Worm (Caenorhabditis elegans) whole organism, L4 larva: ENCODE data around the gene C55A6.6.
"Not testable (repeated sequence)": the region's sequence is repeated elsewhere in the genome, so short reads cannot be mapped to it uniquely, and the experiment has no call there.

Experiments used
- F37D6.2 ChIP-seq: sonication (generic microtip); optimal IDR thresholded peaks from 2 replicates; lab custom pipeline; 2016; ENCODE audit warnings: mild to moderate bottlenecking, missing genetic modification characterization, missing compliant biosample characterization
- R02D3.7 ChIP-seq: fragments of 150-350 bp; sonication (generic microtip); optimal IDR thresholded peaks from 3 replicates; lab custom pipeline; 2014; ENCODE audit warnings: missing biosample characterization, missing genetic modification characterization
- T20F7.1 ChIP-seq: fragments of 200-800 bp; sonication (Bioruptor generic); optimal IDR thresholded peaks from 2 replicates; lab custom pipeline; 2018; ENCODE audit warnings: mild to moderate bottlenecking, missing genetic modification characterization, missing compliant biosample characterization
- T26A8.4 ChIP-seq: fragments of 200-800 bp; sonication (Bioruptor generic); IDR thresholded peaks from 2 replicates; pipeline ENCODE4 v1.3.6; 2022; ENCODE audit warnings: missing genetic modification characterization, missing compliant biosample characterization
- Y48G9A.11 ChIP-seq: fragments of 200-800 bp; sonication (Bioruptor generic); IDR thresholded peaks from 2 replicates; pipeline ENCODE4 v1.3.6; 2022; ENCODE audit warnings: missing genetic modification reagents, missing genetic modification characterization, missing compliant biosample characterization
- ZK337.2 ChIP-seq: fragments of 200-800 bp; sonication (Bioruptor generic); IDR thresholded peaks from 2 replicates; pipeline ENCODE4 v1.3.6; 2022; ENCODE audit warnings: missing genetic modification reagents, missing genetic modification characterization, missing compliant biosample characterization
- aha-1 ChIP-seq: fragments of 150-350 bp; peaks from one replicate; lab custom pipeline; 2014; ENCODE audit warnings: missing biosample characterization, missing genetic modification characterization
- ceh-20 ChIP-seq: fragments of 200-800 bp; sonication (Bioruptor generic); IDR thresholded peaks from 2 replicates; pipeline ENCODE4 v1.3.6; 2022; ENCODE audit warnings: missing genetic modification reagents, missing genetic modification characterization, missing compliant biosample characterization
- ctbp-1 ChIP-seq: fragments of 200-800 bp; sonication (Bioruptor generic); IDR thresholded peaks from 2 replicates; pipeline ENCODE4 v1.3.6; 2022; ENCODE audit warnings: missing genetic modification reagents, missing genetic modification characterization, missing compliant biosample characterization
- daf-16 ChIP-seq, 3 experiments: sonication (generic microtip); optimal IDR thresholded peaks; 2 replicates each; lab custom pipeline; 2016 to 2017; ENCODE audit warnings: missing genetic modification characterization in 3 of 3, missing genetic modification reagents in 3 of 3, mild to moderate bottlenecking in 2 of 3, missing compliant biosample characterization in 2 of 3, missing biosample characterization in 1 of 3, moderate library complexity in 1 of 3
- daf-19 ChIP-seq: fragments of 200-800 bp; sonication (Bioruptor generic); conservative IDR thresholded peaks from 2 replicates; pipeline ENCODE4 v1.3.6; 2022; ENCODE audit warnings: missing genetic modification characterization, missing compliant biosample characterization
- dmd-6 ChIP-seq: fragments of 200-800 bp; sonication (Bioruptor generic); IDR thresholded peaks from 2 replicates; pipeline ENCODE4 v1.3.6; 2022; ENCODE audit warnings: missing genetic modification reagents, missing genetic modification characterization, missing compliant biosample characterization
- dmd-9 ChIP-seq: fragments of 200-800 bp; sonication (Bioruptor generic); IDR thresholded peaks from 2 replicates; pipeline ENCODE4 v1.3.6; 2022; ENCODE audit warnings: missing genetic modification reagents, missing genetic modification characterization, missing compliant biosample characterization
- dpl-1 ChIP-seq: fragments of 150-350 bp; optimal IDR thresholded peaks from 2 replicates; lab custom pipeline; 2014; ENCODE audit warnings: missing biosample characterization, missing genetic modification reagents, missing genetic modification characterization
- dve-1 ChIP-seq: sonication (generic microtip); optimal IDR thresholded peaks from 2 replicates; lab custom pipeline; 2017; ENCODE audit warnings: antibody characterized with exemption, mild to moderate bottlenecking, missing genetic modification characterization, missing compliant biosample characterization; ENCODE audit not compliant: insufficient read depth
- egl-43 ChIP-seq: fragments of 200-800 bp; sonication (Bioruptor generic); IDR thresholded peaks from 2 replicates; pipeline ENCODE4 v1.3.6; 2022; ENCODE audit warnings: missing genetic modification reagents, missing genetic modification characterization, missing compliant biosample characterization
- hif-1 ChIP-seq, 2 experiments: sonication (generic microtip); optimal IDR thresholded peaks; 2 replicates each; lab custom pipeline; 2016 to 2017; ENCODE audit warnings: missing compliant biosample characterization in 2 of 2, missing genetic modification characterization in 2 of 2, missing genetic modification reagents in 2 of 2, missing genotype in 2 of 2, mild to moderate bottlenecking in 1 of 2
- hlh-11 ChIP-seq: fragments of 200-800 bp; sonication (Bioruptor generic); optimal IDR thresholded peaks from 2 replicates; lab custom pipeline; 2018; ENCODE audit warnings: mild to moderate bottlenecking, missing genetic modification characterization, missing compliant biosample characterization
- hlh-30 ChIP-seq: sonication (generic microtip); optimal IDR thresholded peaks from 2 replicates; lab custom pipeline; 2017; ENCODE audit warnings: antibody characterized with exemption, mild to moderate bottlenecking, missing genetic modification characterization, missing compliant biosample characterization; ENCODE audit not compliant: insufficient read depth
- hmg-1.1 ChIP-seq: fragments of 200-800 bp; sonication (Bioruptor generic); IDR thresholded peaks from 2 replicates; pipeline ENCODE4 v1.3.6; 2022; ENCODE audit warnings: missing genetic modification reagents, missing genetic modification characterization, missing compliant biosample characterization
- lim-7 ChIP-seq: fragments of 200-800 bp; sonication (Bioruptor generic); IDR thresholded peaks from 2 replicates; pipeline ENCODE4 v1.3.6; 2022; ENCODE audit warnings: missing genetic modification characterization, missing compliant biosample characterization
- lin-13 ChIP-seq: fragments of 150-350 bp; optimal IDR thresholded peaks from 2 replicates; lab custom pipeline; 2014; ENCODE audit warnings: missing biosample characterization, missing genetic modification reagents, missing genetic modification characterization
- lin-29 ChIP-seq: fragments of 200-800 bp; sonication (Bioruptor generic); IDR thresholded peaks from 2 replicates; pipeline ENCODE4 v1.3.6; 2022; ENCODE audit warnings: missing genetic modification reagents, missing genetic modification characterization, missing compliant biosample characterization
- lin-38 ChIP-seq: fragments of 200-800 bp; sonication (Bioruptor generic); IDR thresholded peaks from 2 replicates; pipeline ENCODE4 v1.3.6; 2022; ENCODE audit warnings: missing genetic modification reagents, missing genetic modification characterization, missing compliant biosample characterization
- lsy-2 ChIP-seq, 2 experiments: fragments of 150-350 bp in 1 of 2; sonication (generic microtip) in 1 of 2; optimal IDR thresholded peaks; 2 replicates each; lab custom pipeline; 2014 to 2017; ENCODE audit warnings: missing biosample characterization in 2 of 2, missing genetic modification characterization in 2 of 2
- mdl-1 ChIP-seq, 2 experiments: fragments of 150-350 bp in 1 of 2; sonication (generic microtip) in 1 of 2; optimal IDR thresholded peaks; 2 replicates each; lab custom pipeline; 2014 to 2017; ENCODE audit warnings: missing biosample characterization in 2 of 2, missing genetic modification characterization in 2 of 2
- mep-1 ChIP-seq: fragments of 150-350 bp; sonication (generic microtip); optimal IDR thresholded peaks from 3 replicates; lab custom pipeline; 2014; ENCODE audit warnings: missing biosample characterization, missing genetic modification characterization
- mes-2 ChIP-seq: sonication (generic microtip); optimal IDR thresholded peaks from 2 replicates; lab custom pipeline; 2016; ENCODE audit warnings: missing genotype, mild to moderate bottlenecking, missing genetic modification characterization, missing compliant biosample characterization; ENCODE audit not compliant: poor library complexity, severe bottlenecking
- mxl-3 ChIP-seq: fragments of 200-800 bp; sonication (Bioruptor generic); optimal IDR thresholded peaks from 2 replicates; lab custom pipeline; 2018; ENCODE audit warnings: mild to moderate bottlenecking, missing genetic modification characterization, missing compliant biosample characterization
- nhr-102 ChIP-seq: sonication (generic microtip); optimal IDR thresholded peaks from 2 replicates; lab custom pipeline; 2016; ENCODE audit warnings: mild to moderate bottlenecking, missing genetic modification characterization, moderate library complexity, missing compliant biosample characterization
- nhr-25 ChIP-seq: sonication (generic microtip); optimal IDR thresholded peaks from 2 replicates; lab custom pipeline; 2017; ENCODE audit warnings: missing genetic modification characterization, mild to moderate bottlenecking, missing compliant biosample characterization, antibody characterized with exemption, moderate library complexity, borderline replicate concordance; ENCODE audit not compliant: insufficient read depth
- nhr-28 ChIP-seq: fragments of 150-350 bp; optimal IDR thresholded peaks from 2 replicates; lab custom pipeline; 2014; ENCODE audit warnings: missing biosample characterization, missing genetic modification characterization
- nhr-42 ChIP-seq: fragments of 200-800 bp; sonication (Bioruptor generic); IDR thresholded peaks from 2 replicates; pipeline ENCODE4 v1.3.6; 2022; ENCODE audit warnings: missing genetic modification characterization, missing compliant biosample characterization
- nhr-48 ChIP-seq: sonication (generic microtip); optimal IDR thresholded peaks from 2 replicates; lab custom pipeline; 2016; ENCODE audit warnings: mild to moderate bottlenecking, missing genetic modification characterization, missing compliant biosample characterization
- nhr-77 ChIP-seq: fragments of 150-350 bp; optimal IDR thresholded peaks from 2 replicates; lab custom pipeline; 2014; ENCODE audit warnings: missing biosample characterization, missing genetic modification characterization
- pha-4 ChIP-seq, 2 experiments: fragments of 150-350 bp in 1 of 2; fragments of 200-800 bp in 1 of 2; sonication (Bioruptor generic) in 1 of 2; IDR thresholded peaks in 1 of 2; optimal IDR thresholded peaks in 1 of 2; 2 replicates each; pipeline versions ENCODE4 v1.3.6 to Lab custom; 2014 to 2022; ENCODE audit warnings: missing genetic modification characterization in 2 of 2, missing genetic modification reagents in 2 of 2, missing biosample characterization in 1 of 2, missing compliant biosample characterization in 1 of 2
- php-3 ChIP-seq: fragments of 200-800 bp; sonication (Bioruptor generic); IDR thresholded peaks from 2 replicates; pipeline ENCODE4 v1.3.6; 2022; ENCODE audit warnings: missing genetic modification reagents, missing genetic modification characterization, missing compliant biosample characterization
- rbr-2 ChIP-seq: sonication (generic microtip); optimal IDR thresholded peaks from 2 replicates; lab custom pipeline; 2016; ENCODE audit warnings: missing genotype, missing genetic modification characterization, missing compliant biosample characterization
- saeg-2 ChIP-seq: fragments of 200-800 bp; sonication (Bioruptor generic); IDR thresholded peaks from 2 replicates; pipeline ENCODE4 v1.3.6; 2022; ENCODE audit warnings: missing genetic modification reagents, missing genetic modification characterization, missing compliant biosample characterization
- set-16 ChIP-seq: fragments of 200-800 bp; sonication (Bioruptor generic); IDR thresholded peaks from 2 replicates; pipeline ENCODE4 v1.3.6; 2022; ENCODE audit warnings: missing genetic modification reagents, missing genetic modification characterization, missing compliant biosample characterization
- snpc-1.2 ChIP-seq: fragments of 200-800 bp; sonication (Bioruptor generic); IDR thresholded peaks from 2 replicates; pipeline ENCODE4 v1.3.6; 2022; ENCODE audit warnings: missing genetic modification reagents, missing genetic modification characterization, missing compliant biosample characterization
- spr-1 ChIP-seq: sonication (generic microtip); optimal IDR thresholded peaks from 2 replicates; lab custom pipeline; 2016; ENCODE audit warnings: mild to moderate bottlenecking, missing genetic modification characterization, missing compliant biosample characterization
- tra-1 ChIP-seq: fragments of 200-800 bp; sonication (Bioruptor generic); IDR thresholded peaks from 2 replicates; pipeline ENCODE4 v1.3.6; 2022; ENCODE audit warnings: missing genetic modification reagents, missing genetic modification characterization, missing compliant biosample characterization
- unc-130 ChIP-seq: sonication (generic microtip); optimal IDR thresholded peaks from 2 replicates; lab custom pipeline; 2016; ENCODE audit warnings: missing genetic modification reagents, missing genetic modification characterization, missing compliant biosample characterization
- vab-7 ChIP-seq: fragments of 200-800 bp; sonication (Bioruptor generic); IDR thresholded peaks from 2 replicates; pipeline ENCODE4 v1.3.6; 2022; ENCODE audit warnings: missing genetic modification reagents, missing genetic modification characterization, missing compliant biosample characterization

Gene C55A6.6

ce11 chrV:11504853-11505397 is 9.6 kb downstream of the C55A6.6 start, which contains the start of the genes C55A6.1 and C55A6.10:
Gene C55A6.1 (minus strand): TSS chrV:11504968.
Gene C55A6.10 (plus strand): TSS chrV:11505347.
- TF ChIP-seq aha-1 (tag; lab: Kevin White, UChicago) = peak; percentile 55
- peak; percentile 44 for TF ChIP-seq dpl-1 (GFP tag; lab: Kevin White, UChicago)
- TF ChIP-seq nhr-77 (tag; lab: Kevin White, UChicago) = peak; percentile 11
- peak; percentile 5 for TF ChIP-seq R02D3.7
- peak; percentile 53; the same call in 1 of the 2 replicates for TF ChIP-seq php-3 (GFP tag; lab: Robert Waterston, UW)
- TF ChIP-seq mes-2 = peak; percentile 89
- TF ChIP-seq lin-38 (GFP tag; lab: Robert Waterston, UW) = peak; percentile 87
- TF ChIP-seq unc-130 = peak; percentile 85
- TF ChIP-seq tra-1 (GFP tag; lab: Robert Waterston, UW) = 0 out of 2 replicates have a peak, but pooled peaks have one; percentile 55
- peak in 1 of 2 experiments; percentile 23 for TF ChIP-seq hif-1 (tag; optimal IDR thresholded peaks at IDR 0.05; lab: Kevin White, UChicago)
- peak; percentile 36 for TF ChIP-seq T20F7.1 (GFP tag; lab: Kevin White, UChicago)
- TF ChIP-seq daf-19 = 0 out of 2 replicates have a peak, but pooled peaks have one; percentile 38
- TF ChIP-seq T26A8.4 (GFP tag; lab: Robert Waterston, UW) = peak; percentile 68
- TF ChIP-seq hlh-30 (tag; lab: Kevin White, UChicago) = peak; percentile 49
- TF ChIP-seq nhr-48 (tag; lab: Kevin White, UChicago) = peak; percentile 64
- 0 out of 2 replicates have a peak, but pooled peaks have one; percentile 54 for TF ChIP-seq Y48G9A.11 (GFP tag; lab: Robert Waterston, UW)
- TF ChIP-seq lin-13 (GFP tag; lab: Kevin White, UChicago) = peak; percentile 42
- 0 out of 2 replicates have a peak, but pooled peaks have one; percentile 41 for TF ChIP-seq lin-29 (GFP tag; lab: Robert Waterston, UW)
- peak; percentile 78 for TF ChIP-seq snpc-1.2 (GFP tag; lab: Robert Waterston, UW)
- peak; percentile 79 for TF ChIP-seq dmd-6
- TF ChIP-seq mep-1 = peak; percentile 88
- peak; percentile 70; the same call in 1 of the 2 replicates for TF ChIP-seq vab-7 (GFP tag; lab: Robert Waterston, UW)
- peak; percentile 12 for TF ChIP-seq nhr-28
- not testable (repeated sequence) for TF ChIP-seq daf-16 (GFP tag; optimal IDR thresholded peaks at IDR 0.05; lab: Kevin White, UChicago); pha-4 (tag; optimal IDR thresholded peaks at IDR 0.05; lab: Kevin White, UChicago)
- peak; percentile 51 for TF ChIP-seq daf-16 (tag; optimal IDR thresholded peaks at IDR 0.05; lab: Kevin White, UChicago)
- peak; percentile 31 to 81 for TF ChIP-seq lsy-2 (tag; optimal IDR thresholded peaks at IDR 0.05; lab: Kevin White, UChicago)
- TF ChIP-seq set-16 = peak; percentile 54; the same call in 1 of the 2 replicates
- peak; percentile 78; the same call in 1 of the 2 replicates for TF ChIP-seq egl-43 (GFP tag; lab: Robert Waterston, UW)
- peak; percentile 63 for TF ChIP-seq F37D6.2
- TF ChIP-seq nhr-102 = peak; percentile 50
- peak; percentile 61 for TF ChIP-seq hlh-11 (tag; lab: Kevin White, UChicago)
- TF ChIP-seq nhr-42 (GFP tag; lab: Robert Waterston, UW) = peak; percentile 76
- TF ChIP-seq lim-7 (GFP tag; lab: Robert Waterston, UW) = peak; percentile 12
- peak; percentile 91 for TF ChIP-seq hmg-1.1
- peak; percentile 69 for TF ChIP-seq ceh-20 (GFP tag; lab: Robert Waterston, UW)
- peak; percentile 26 for TF ChIP-seq nhr-25 (tag; lab: Kevin White, UChicago)
- TF ChIP-seq dve-1 (tag; lab: Kevin White, UChicago) = peak; percentile 56
- TF ChIP-seq mdl-1 (tag; optimal IDR thresholded peaks at IDR 0.05; lab: Kevin White, UChicago) = peak in 1 of 2 experiments; percentile 52
- 0 out of 2 replicates have a peak, but pooled peaks have one; percentile 11 for TF ChIP-seq ZK337.2 (GFP tag; lab: Robert Waterston, UW)
- peak; percentile 60; the same call in 1 of the 2 replicates for TF ChIP-seq saeg-2 (GFP tag; lab: Robert Waterston, UW)
- TF ChIP-seq dmd-9 = peak; percentile 67; the same call in 1 of the 2 replicates
- TF ChIP-seq pha-4 (GFP tag; IDR thresholded peaks at IDR 0.05; lab: Robert Waterston, UW) = peak; percentile 88
- peak; percentile 81 for TF ChIP-seq rbr-2 (tag; lab: Kevin White, UChicago)
- peak; percentile 41 for TF ChIP-seq mxl-3 (GFP tag; lab: Kevin White, UChicago)
- TF ChIP-seq ctbp-1 (GFP tag; lab: Robert Waterston, UW) = peak; percentile 95
- TF ChIP-seq spr-1 = peak; percentile 62
